Worm (Caenorhabditis elegans) whole organism, L4 larva: ENCODE results near the gene F35A5.8.

ENCODE experiments used
- F10B5.3 ChIP-seq: sonication (generic microtip); optimal IDR thresholded peaks from 2 replicates; lab custom pipeline; 2016; ENCODE audit warnings: mild to moderate bottlenecking, missing genetic modification characterization, missing compliant biosample characterization
- F26F4.8 ChIP-seq: fragments of 200-800 bp; sonication (Bioruptor generic); conservative IDR thresholded peaks from 2 replicates; pipeline ENCODE4 v1.3.6; 2022; ENCODE audit warnings: missing genetic modification characterization, missing compliant biosample characterization
- F44E2.7 ChIP-seq: fragments of 200-800 bp; sonication (Bioruptor generic); IDR thresholded peaks from 2 replicates; pipeline ENCODE4 v2.1.2; 2022; ENCODE audit warnings: missing genetic modification characterization, missing compliant biosample characterization
- ZK546.5 ChIP-seq, 2 experiments: sonication (generic microtip); optimal IDR thresholded peaks; 2 replicates each; lab custom pipeline; 2017; ENCODE audit warnings: missing biosample characterization in 2 of 2, missing genetic modification characterization in 2 of 2
- aha-1 ChIP-seq: fragments of 150-350 bp; peaks from one replicate; lab custom pipeline; 2014; ENCODE audit warnings: missing biosample characterization, missing genetic modification characterization
- aly-2 ChIP-seq: sonication (generic microtip); optimal IDR thresholded peaks from 2 replicates; lab custom pipeline; 2018; ENCODE audit warnings: missing biosample characterization, missing genetic modification characterization
- ceh-20 ChIP-seq: fragments of 200-800 bp; sonication (Bioruptor generic); IDR thresholded peaks from 2 replicates; pipeline ENCODE4 v1.3.6; 2022; ENCODE audit warnings: missing genetic modification reagents, missing genetic modification characterization, missing compliant biosample characterization
- ceh-28 ChIP-seq: fragments of 150-350 bp; optimal IDR thresholded peaks from 2 replicates; lab custom pipeline; 2014; ENCODE audit warnings: missing biosample characterization, missing genetic modification reagents, missing genetic modification characterization
- ceh-44 ChIP-seq: fragments of 200-800 bp; sonication (Bioruptor generic); IDR thresholded peaks from 2 replicates; pipeline ENCODE4 v1.3.6; 2022; ENCODE audit warnings: missing genetic modification reagents, missing genetic modification characterization, missing compliant biosample characterization
- ceh-82 ChIP-seq: sonication (generic microtip); optimal IDR thresholded peaks from 2 replicates; lab custom pipeline; 2017; ENCODE audit warnings: missing biosample characterization, missing genetic modification characterization
- ces-1 ChIP-seq: fragments of 150-350 bp; sonication (generic microtip); optimal IDR thresholded peaks from 4 replicates; lab custom pipeline; 2014; ENCODE audit warnings: missing biosample characterization, missing genetic modification reagents, missing genetic modification characterization
- cey-2 ChIP-seq: sonication (generic microtip); optimal IDR thresholded peaks from 3 replicates; lab custom pipeline; 2017; ENCODE audit warnings: missing genetic modification characterization, mild to moderate bottlenecking, missing compliant biosample characterization, antibody characterized with exemption, borderline replicate concordance; ENCODE audit not compliant: insufficient read depth
- daf-12 ChIP-seq: fragments of 150-350 bp; optimal IDR thresholded peaks from 2 replicates; lab custom pipeline; 2014; ENCODE audit warnings: missing biosample characterization, missing genetic modification reagents, missing genetic modification characterization
- daf-19 ChIP-seq: fragments of 200-800 bp; sonication (Bioruptor generic); conservative IDR thresholded peaks from 2 replicates; pipeline ENCODE4 v1.3.6; 2022; ENCODE audit warnings: missing genetic modification characterization, missing compliant biosample characterization
- daf-8 ChIP-seq: fragments of 200-800 bp; sonication (Bioruptor generic); IDR thresholded peaks from 2 replicates; pipeline ENCODE4 v1.3.6; 2022; ENCODE audit warnings: missing genetic modification characterization, missing compliant biosample characterization
- dmd-6 ChIP-seq: fragments of 200-800 bp; sonication (Bioruptor generic); IDR thresholded peaks from 2 replicates; pipeline ENCODE4 v1.3.6; 2022; ENCODE audit warnings: missing genetic modification reagents, missing genetic modification characterization, missing compliant biosample characterization
- dmd-8 ChIP-seq: fragments of 200-800 bp; sonication (Bioruptor generic); IDR thresholded peaks from 2 replicates; pipeline ENCODE4 v1.3.6; 2022; ENCODE audit warnings: missing genetic modification characterization, missing compliant biosample characterization
- dpl-1 ChIP-seq: fragments of 150-350 bp; optimal IDR thresholded peaks from 2 replicates; lab custom pipeline; 2014; ENCODE audit warnings: missing biosample characterization, missing genetic modification reagents, missing genetic modification characterization
- dve-1 ChIP-seq: sonication (generic microtip); optimal IDR thresholded peaks from 2 replicates; lab custom pipeline; 2017; ENCODE audit warnings: antibody characterized with exemption, mild to moderate bottlenecking, missing genetic modification characterization, missing compliant biosample characterization; ENCODE audit not compliant: insufficient read depth
- fkh-10 ChIP-seq: fragments of 150-350 bp; optimal IDR thresholded peaks from 2 replicates; lab custom pipeline; 2014; ENCODE audit warnings: missing biosample characterization, missing genetic modification reagents, missing genetic modification characterization
- hlh-11 ChIP-seq: fragments of 200-800 bp; sonication (Bioruptor generic); optimal IDR thresholded peaks from 2 replicates; lab custom pipeline; 2018; ENCODE audit warnings: mild to moderate bottlenecking, missing genetic modification characterization, missing compliant biosample characterization
- hmg-1.1 ChIP-seq: fragments of 200-800 bp; sonication (Bioruptor generic); IDR thresholded peaks from 2 replicates; pipeline ENCODE4 v1.3.6; 2022; ENCODE audit warnings: missing genetic modification reagents, missing genetic modification characterization, missing compliant biosample characterization
- lim-7 ChIP-seq: fragments of 200-800 bp; sonication (Bioruptor generic); IDR thresholded peaks from 2 replicates; pipeline ENCODE4 v1.3.6; 2022; ENCODE audit warnings: missing genetic modification characterization, missing compliant biosample characterization
- mep-1 ChIP-seq: fragments of 150-350 bp; sonication (generic microtip); optimal IDR thresholded peaks from 3 replicates; lab custom pipeline; 2014; ENCODE audit warnings: missing biosample characterization, missing genetic modification characterization
- mxl-2 ChIP-seq: fragments of 200-800 bp; sonication (Bioruptor generic); conservative IDR thresholded peaks from 2 replicates; pipeline ENCODE4 v1.3.6; 2022; ENCODE audit warnings: missing genetic modification reagents, missing genetic modification characterization, missing compliant biosample characterization
- nhr-10 ChIP-seq: fragments of 150-350 bp; optimal IDR thresholded peaks from 2 replicates; lab custom pipeline; 2014; ENCODE audit warnings: missing biosample characterization, missing genetic modification characterization
- nhr-111 ChIP-seq: fragments of 200-800 bp; sonication (Bioruptor generic); optimal IDR thresholded peaks from 2 replicates; lab custom pipeline; 2018; ENCODE audit warnings: mild to moderate bottlenecking, missing genetic modification characterization, missing compliant biosample characterization
- nhr-237 ChIP-seq: sonication (generic microtip); optimal IDR thresholded peaks from 2 replicates; lab custom pipeline; 2017; ENCODE audit warnings: missing biosample characterization, missing genetic modification characterization
- nhr-25 ChIP-seq: sonication (generic microtip); optimal IDR thresholded peaks from 2 replicates; lab custom pipeline; 2017; ENCODE audit warnings: missing genetic modification characterization, mild to moderate bottlenecking, missing compliant biosample characterization, antibody characterized with exemption, moderate library complexity, borderline replicate concordance; ENCODE audit not compliant: insufficient read depth
- nhr-28 ChIP-seq: fragments of 150-350 bp; optimal IDR thresholded peaks from 2 replicates; lab custom pipeline; 2014; ENCODE audit warnings: missing biosample characterization, missing genetic modification characterization
- nhr-41 ChIP-seq: fragments of 200-800 bp; sonication (Bioruptor generic); IDR thresholded peaks from 2 replicates; pipeline ENCODE4 v1.3.6; 2022; ENCODE audit warnings: missing genetic modification reagents, missing genetic modification characterization, missing compliant biosample characterization
- nhr-77 ChIP-seq: fragments of 150-350 bp; optimal IDR thresholded peaks from 2 replicates; lab custom pipeline; 2014; ENCODE audit warnings: missing biosample characterization, missing genetic modification characterization
- pqm-1 ChIP-seq: sonication (generic microtip); optimal IDR thresholded peaks from 2 replicates; lab custom pipeline; 2017; ENCODE audit warnings: missing biosample characterization, missing genetic modification characterization
- rbr-2 ChIP-seq: sonication (generic microtip); optimal IDR thresholded peaks from 2 replicates; lab custom pipeline; 2016; ENCODE audit warnings: missing genotype, missing genetic modification characterization, missing compliant biosample characterization
- set-16 ChIP-seq: fragments of 200-800 bp; sonication (Bioruptor generic); IDR thresholded peaks from 2 replicates; pipeline ENCODE4 v1.3.6; 2022; ENCODE audit warnings: missing genetic modification reagents, missing genetic modification characterization, missing compliant biosample characterization
- snpc-4 ChIP-seq: fragments of 150-350 bp; optimal IDR thresholded peaks from 2 replicates; lab custom pipeline; 2014; ENCODE audit warnings: missing biosample characterization, missing genetic modification characterization
- spr-3 ChIP-seq: fragments of 200-800 bp; sonication (Bioruptor generic); optimal IDR thresholded peaks from 2 replicates; lab custom pipeline; 2018; ENCODE audit warnings: mild to moderate bottlenecking, missing genetic modification characterization, missing compliant biosample characterization
- tag-97 ChIP-seq: fragments of 200-800 bp; sonication (Bioruptor generic); IDR thresholded peaks from 2 replicates; pipeline ENCODE4 v1.3.6; 2022; ENCODE audit warnings: missing genetic modification characterization, missing compliant biosample characterization
- tra-1 ChIP-seq: fragments of 200-800 bp; sonication (Bioruptor generic); IDR thresholded peaks from 2 replicates; pipeline ENCODE4 v1.3.6; 2022; ENCODE audit warnings: missing genetic modification reagents, missing genetic modification characterization, missing compliant biosample characterization
- unc-130 ChIP-seq: sonication (generic microtip); optimal IDR thresholded peaks from 2 replicates; lab custom pipeline; 2016; ENCODE audit warnings: missing genetic modification reagents, missing genetic modification characterization, missing compliant biosample characterization
- unc-39 ChIP-seq: sonication (generic microtip); optimal IDR thresholded peaks from 2 replicates; lab custom pipeline; 2017; ENCODE audit warnings: missing biosample characterization, missing genetic modification characterization
- unc-62 ChIP-seq, 3 experiments: fragments of 150-350 bp in 1 of 3; sonication (generic microtip); optimal IDR thresholded peaks in 2 of 3; peaks in 1 of 3; 1 replicate in 1 of 3; 2 replicates in 2 of 3; lab custom pipeline; 2014 to 2017; ENCODE audit warnings: missing biosample characterization in 3 of 3, missing genetic modification characterization in 3 of 3, missing genetic modification reagents in 3 of 3, missing genotype in 1 of 3
- zip-11 ChIP-seq: fragments of 200-800 bp; sonication (Bioruptor generic); IDR thresholded peaks from 2 replicates; pipeline ENCODE4 v1.3.6; 2022; ENCODE audit warnings: missing genetic modification characterization, missing compliant biosample characterization
- zip-2 ChIP-seq: fragments of 150-350 bp; optimal IDR thresholded peaks from 2 replicates; lab custom pipeline; 2014; ENCODE audit warnings: missing biosample characterization, missing genetic modification characterization
- ztf-11 ChIP-seq: fragments of 150-350 bp; optimal IDR thresholded peaks from 2 replicates; lab custom pipeline; 2014; ENCODE audit warnings: missing biosample characterization, missing genetic modification characterization

The F35A5.8 gene

ce11 chrX:3802743-3803142, 521 bp downstream of the F35A5.8 start:
- TF ChIP-seq zip-2 (tag; lab: Kevin White, UChicago) (no peak), dmd-8 (no peak), fkh-10 (peak; percentile 3), set-16 (GFP tag; lab: Robert Waterston, UW) (peak; percentile 42), rbr-2 (tag; lab: Kevin White, UChicago) (peak; percentile 24), hmg-1.1 (GFP tag; lab: Robert Waterston, UW) (peak; percentile 61), ceh-20 (GFP tag; lab: Robert Waterston, UW) (peak; percentile 70), aha-1 (peak; percentile 95), mxl-2 (GFP tag; lab: Robert Waterston, UW) (no peak), mep-1 (peak; percentile 31)

ce11 chrX:3798288-3798687, 5.0 kb downstream of the F35A5.8 start:
- TF ChIP-seq set-16 (GFP tag; lab: Robert Waterston, UW) (peak; percentile 64), F44E2.7 (GFP tag; lab: Robert Waterston, UW) (no peak)

- TF ChIP-seq aly-2 (no peak), daf-12 (tag; lab: Kevin White, UChicago) (no peak), nhr-41 (no peak), nhr-25 (tag; lab: Kevin White, UChicago) (no peak), pqm-1 (tag; lab: Kevin White, UChicago) (no peak), nhr-237 (tag; lab: Kevin White, UChicago) (no peak), ztf-11 (tag; lab: Kevin White, UChicago) (no peak), nhr-28 (tag; lab: Kevin White, UChicago) (no peak), zip-11 (GFP tag; lab: Robert Waterston, UW) (no peak), snpc-4 (tag; lab: Kevin White, UChicago) (no peak), dpl-1 (no peak), dmd-6 (no peak), dve-1 (tag; lab: Kevin White, UChicago) (no peak), lim-7 (GFP tag; lab: Robert Waterston, UW) (no peak), unc-39 (tag; lab: Kevin White, UChicago) (no peak), nhr-77 (tag; lab: Kevin White, UChicago) (no peak), ces-1 (GFP tag; lab: Kevin White, UChicago) (no peak), tag-97 (GFP tag; lab: Robert Waterston, UW) (no peak), ceh-28 (tag; lab: Kevin White, UChicago) (no peak)
These were observed 5.4 kb downstream of the F35A5.8 start, which contains the start of gene abu-10 for ce11 chrX:3797882-3798281. abu-10 (plus strand) TSS chrX:3798182.

- TF ChIP-seq daf-8 = no peak
- no peak for TF ChIP-seq unc-62 (GFP tag; optimal IDR thresholded peaks at IDR 0.05 in 1 of 2; lab: Kevin White, UChicago)
- no peak for TF ChIP-seq unc-62 (tag; optimal IDR thresholded peaks at IDR 0.05; lab: Kevin White, UChicago)
- TF ChIP-seq ZK546.5 (tag; optimal IDR thresholded peaks at IDR 0.05; lab: Kevin White, UChicago) = no peak
- TF ChIP-seq lim-7 (GFP tag; lab: Robert Waterston, UW) = no peak
- no peak for TF ChIP-seq dmd-8
- TF ChIP-seq ceh-82 (tag; lab: Kevin White, UChicago) = no peak
- no peak for TF ChIP-seq unc-130
- TF ChIP-seq hlh-11 (tag; lab: Kevin White, UChicago) = no peak
- TF ChIP-seq F26F4.8 (GFP tag; lab: Robert Waterston, UW) = no peak
- no peak for TF ChIP-seq nhr-10
- TF ChIP-seq ceh-44 (GFP tag; lab: Robert Waterston, UW) = no peak
- no peak for TF ChIP-seq F10B5.3
- TF ChIP-seq tra-1 (GFP tag; lab: Robert Waterston, UW) = no peak
- no peak for TF ChIP-seq spr-3 (GFP tag; lab: Kevin White, UChicago)
- no peak for TF ChIP-seq cey-2 (tag; lab: Kevin White, UChicago)
- no peak for TF ChIP-seq daf-19
- TF ChIP-seq nhr-111 (GFP tag; lab: Kevin White, UChicago) = no peak
- TF ChIP-seq, all 104 proteins: peak for 0
These were observed 7.6 kb downstream of the F35A5.8 start, which contains the start of gene F35A5.5 for ce11 chrX:3795642-3796041. F35A5.5 (minus strand) TSS chrX:3795742.
